Worm (Caenorhabditis elegans) whole organism, L4 larva: Measurements from ENCODE around the gene F58E6.13.

Experiments used
- mxl-3 ChIP-seq: fragments of 200-800 bp; sonication (Bioruptor generic); optimal IDR thresholded peaks from 2 replicates; lab custom pipeline; 2018; ENCODE audit warnings: mild to moderate bottlenecking, missing genetic modification characterization, missing compliant biosample characterization
- nhr-237 ChIP-seq: sonication (generic microtip); optimal IDR thresholded peaks from 2 replicates; lab custom pipeline; 2017; ENCODE audit warnings: missing biosample characterization, missing genetic modification characterization
- nhr-25 ChIP-seq: sonication (generic microtip); optimal IDR thresholded peaks from 2 replicates; lab custom pipeline; 2017; ENCODE audit warnings: missing genetic modification characterization, mild to moderate bottlenecking, missing compliant biosample characterization, antibody characterized with exemption, moderate library complexity, borderline replicate concordance; ENCODE audit not compliant: insufficient read depth

ce11 chrV:9696715-9697114 is 48.3 kb upstream of the F58E6.13 start, which contains the start of gene her-1:
- TF ChIP-seq nhr-25 (tag; lab: Kevin White, UChicago) (no peak), nhr-237 (tag; lab: Kevin White, UChicago) (no peak), mxl-3 (GFP tag; lab: Kevin White, UChicago) (no peak)
